Fruit fly (Drosophila melanogaster) whole organism, embryonic: ENCODE measurements around the gene RapGAP1.
A peak's percentile ranks its signal among the peaks of the same experiment; 100 is the strongest.

ENCODE experiments used
- Atf-2 ChIP-seq: fragments of 200-800 bp; sonication (Bioruptor generic); optimal IDR thresholded peaks from 2 replicates; lab custom pipeline; 2016; ENCODE audit warnings: missing biosample characterization, missing genetic modification characterization
- CG10462 ChIP-seq: fragments of 200-800 bp; sonication (Bioruptor generic); optimal IDR thresholded peaks from 2 replicates; lab custom pipeline; 2016; ENCODE audit warnings: missing biosample characterization, missing genetic modification characterization
- CG12391 ChIP-seq: fragments of 200-800 bp; sonication (Bioruptor generic); optimal IDR thresholded peaks from 3 replicates; lab custom pipeline; 2018; ENCODE audit warnings: missing biosample characterization, mild to moderate bottlenecking, missing genetic modification characterization, moderate library complexity
- CG12659 ChIP-seq: fragments of 200-800 bp; sonication (Bioruptor generic); optimal IDR thresholded peaks from 3 replicates; lab custom pipeline; 2017; ENCODE audit warnings: mild to moderate bottlenecking, missing biosample characterization, missing genetic modification reagents, missing genetic modification characterization
- CG13624 ChIP-seq: fragments of 200-800 bp; sonication (Bioruptor generic); optimal IDR thresholded peaks from 2 replicates; lab custom pipeline; 2016; ENCODE audit warnings: missing biosample characterization, missing genetic modification characterization
- CG14710 ChIP-seq: fragments of 200-800 bp; sonication (Bioruptor generic); optimal IDR thresholded peaks from 3 replicates; lab custom pipeline; 2019; ENCODE audit warnings: missing biosample characterization, mild to moderate bottlenecking, missing genetic modification characterization, moderate library complexity
- CG16779 ChIP-seq: fragments of 200-800 bp; sonication (Bioruptor generic); IDR thresholded peaks from 2 replicates; pipeline ENCODE4 v1.3.6; 2022; ENCODE audit warnings: missing biosample characterization, missing genetic modification characterization
- CG17385 ChIP-seq: fragments of 200-800 bp; sonication (Bioruptor generic); optimal IDR thresholded peaks from 3 replicates; lab custom pipeline; 2018; ENCODE audit warnings: missing biosample characterization, mild to moderate bottlenecking, missing genetic modification characterization
- CG18764 ChIP-seq: fragments of 200-800 bp; sonication (Bioruptor generic); optimal IDR thresholded peaks from 3 replicates; lab custom pipeline; 2016; ENCODE audit warnings: missing biosample characterization, missing genetic modification characterization
- CG30020 ChIP-seq: fragments of 200-800 bp; optimal IDR thresholded peaks from 2 replicates; lab custom pipeline; 2019; ENCODE audit warnings: missing biosample characterization, mild to moderate bottlenecking, missing genetic modification characterization, moderate library complexity
- CG32532 ChIP-seq: fragments of 200-800 bp; sonication (Bioruptor generic); IDR thresholded peaks from 2 replicates; pipeline ENCODE4 v1.3.6; 2022; ENCODE audit warnings: missing biosample characterization, missing genetic modification characterization
- CG4424 ChIP-seq: fragments of 200-800 bp; sonication (Bioruptor generic); optimal IDR thresholded peaks from 3 replicates; lab custom pipeline; 2016; ENCODE audit warnings: missing biosample characterization, missing genetic modification characterization
- CG4820 ChIP-seq: fragments of 200-800 bp; sonication (Bioruptor generic); optimal IDR thresholded peaks from 3 replicates; lab custom pipeline; 2016; ENCODE audit warnings: missing biosample characterization, missing genetic modification characterization
- CG7372 ChIP-seq: fragments of 200-800 bp; sonication (Bioruptor generic); IDR thresholded peaks from 2 replicates; pipeline ENCODE4 v1.3.6; 2022; ENCODE audit warnings: missing biosample characterization, missing genetic modification characterization
- CG8924 ChIP-seq: fragments of 200-800 bp; optimal IDR thresholded peaks from 3 replicates; lab custom pipeline; 2019; ENCODE audit warnings: missing biosample characterization, mild to moderate bottlenecking, missing genetic modification characterization, moderate library complexity
- Doc2 ChIP-seq: fragments of 200-800 bp; sonication (Bioruptor generic); IDR thresholded peaks from 2 replicates; pipeline ENCODE4 v1.3.6; 2022; ENCODE audit warnings: missing biosample characterization, missing genetic modification characterization
- Drgx ChIP-seq: fragments of 200-800 bp; sonication (Bioruptor generic); IDR thresholded peaks from 2 replicates; pipeline ENCODE4 v1.3.6; 2022; ENCODE audit warnings: missing biosample characterization, missing genetic modification characterization
- E2f1 ChIP-seq: fragments of 200-800 bp; sonication (Bioruptor generic); IDR thresholded peaks from 2 replicates; pipeline ENCODE4 v1.3.6; 2022; ENCODE audit warnings: missing biosample characterization, missing genetic modification characterization
- Ets65A ChIP-seq: fragments of 200-800 bp; sonication (Bioruptor generic); peaks from one replicate; lab custom pipeline; 2016; ENCODE audit warnings: missing biosample characterization, missing genetic modification characterization
- Usf ChIP-seq: fragments of 200-800 bp; sonication (Bioruptor generic); optimal IDR thresholded peaks from 2 replicates; lab custom pipeline; 2017; ENCODE audit warnings: missing genotype, missing biosample characterization, missing genetic modification characterization
- btn ChIP-seq: fragments of 200-800 bp; sonication (Bioruptor generic); optimal IDR thresholded peaks from 2 replicates; lab custom pipeline; 2016; ENCODE audit warnings: missing biosample characterization, missing genetic modification characterization
- dimm ChIP-seq: fragments of 200-800 bp; sonication (Bioruptor generic); IDR thresholded peaks from 2 replicates; pipeline ENCODE4 v1.3.6; 2022; ENCODE audit warnings: missing biosample characterization, missing genetic modification characterization
- hb ChIP-seq: fragments of 200-800 bp; sonication (Bioruptor generic); IDR thresholded peaks from 3 replicates; pipeline ENCODE4 v1.3.6; 2022; ENCODE audit warnings: missing biosample characterization, missing genetic modification characterization; ENCODE audit not compliant: partially characterized antibody
- phol ChIP-seq: fragments of 200-800 bp; sonication (Bioruptor generic); optimal IDR thresholded peaks from 3 replicates; lab custom pipeline; 2018; ENCODE audit warnings: missing biosample characterization, mild to moderate bottlenecking, missing genetic modification characterization, moderate library complexity
- pnt ChIP-seq: fragments of 200-800 bp; sonication (Bioruptor generic); optimal IDR thresholded peaks from 3 replicates; lab custom pipeline; 2016; ENCODE audit warnings: missing biosample characterization, missing genetic modification characterization
- prd ChIP-seq, 3 experiments: fragments of >200 bp in 2 of 3; fragments of 200-800 bp in 1 of 3; sonication (Bioruptor generic) in 1 of 3; optimal IDR thresholded peaks in 2 of 3; IDR thresholded peaks in 1 of 3; 2 replicates in 2 of 3; 3 replicates in 1 of 3; pipeline versions ENCODE4 v1.3.6 to Lab custom; 2017 to 2022; ENCODE audit warnings: missing biosample characterization in 1 of 3, missing genetic modification characterization in 1 of 3
- sd ChIP-seq: fragments of 200-800 bp; sonication (Bioruptor generic); optimal IDR thresholded peaks from 3 replicates; lab custom pipeline; 2018; ENCODE audit warnings: missing biosample characterization, mild to moderate bottlenecking, missing genetic modification characterization, moderate library complexity
- sens ChIP-seq: fragments of 200-800 bp; sonication (Bioruptor generic); peaks from one replicate; lab custom pipeline; 2016; ENCODE audit warnings: missing biosample characterization, missing genetic modification characterization
- sima ChIP-seq: fragments of 200-800 bp; sonication (Bioruptor generic); optimal IDR thresholded peaks from 2 replicates; lab custom pipeline; 2016; ENCODE audit warnings: missing biosample characterization, missing genetic modification characterization
- sisA ChIP-seq: fragments of 200-800 bp; sonication (Bioruptor generic); IDR thresholded peaks from 2 replicates; pipeline ENCODE4 v1.3.6; 2022; ENCODE audit warnings: missing biosample characterization, missing genetic modification characterization
- slbo ChIP-seq: fragments of 200-800 bp; sonication (Bioruptor generic); IDR thresholded peaks from 2 replicates; pipeline ENCODE4 v1.3.6; 2022; ENCODE audit warnings: missing biosample characterization, missing genetic modification characterization
- so ChIP-seq: fragments of 200-800 bp; sonication (Bioruptor generic); IDR thresholded peaks from 3 replicates; pipeline ENCODE4 v1.3.6; 2022; ENCODE audit warnings: missing biosample characterization, missing genetic modification characterization
- stwl ChIP-seq: fragments of 200-800 bp; sonication (Bioruptor generic); optimal IDR thresholded peaks from 3 replicates; lab custom pipeline; 2018; ENCODE audit warnings: missing biosample characterization, mild to moderate bottlenecking, missing genetic modification characterization, moderate library complexity
- tgo ChIP-seq: fragments of 200-800 bp; sonication (Bioruptor generic); IDR thresholded peaks from 3 replicates; pipeline ENCODE4 v1.3.6; 2022; ENCODE audit warnings: missing biosample characterization, missing genetic modification characterization
- tna ChIP-seq: fragments of 200-800 bp; sonication (Bioruptor generic); IDR thresholded peaks from 2 replicates; pipeline ENCODE4 v1.3.6; 2022; ENCODE audit warnings: missing biosample characterization, missing genetic modification characterization; ENCODE audit not compliant: partially characterized antibody
- trh ChIP-seq: fragments of 200-800 bp; sonication (Bioruptor generic); optimal IDR thresholded peaks from 2 replicates; lab custom pipeline; 2016; ENCODE audit warnings: missing biosample characterization, missing genetic modification characterization
- unc-4 ChIP-seq: fragments of 200-800 bp; sonication (Bioruptor generic); IDR thresholded peaks from 2 replicates; pipeline ENCODE4 v1.3.6; 2022; ENCODE audit warnings: missing biosample characterization, missing genetic modification characterization; ENCODE audit not compliant: partially characterized antibody
- vvl ChIP-seq: fragments of 200-800 bp; sonication (Bioruptor generic); IDR thresholded peaks from 2 replicates; pipeline ENCODE4 v1.3.6; 2022; ENCODE audit warnings: missing biosample characterization, missing genetic modification characterization
- zf30C ChIP-seq: fragments of 200-800 bp; sonication (Bioruptor generic); optimal IDR thresholded peaks from 3 replicates; lab custom pipeline; 2018; ENCODE audit warnings: missing biosample characterization, mild to moderate bottlenecking, missing genetic modification characterization
- zfh2 ChIP-seq: fragments of 200-800 bp; sonication (Bioruptor generic); optimal IDR thresholded peaks from 2 replicates; lab custom pipeline; 2016; ENCODE audit warnings: missing biosample characterization, missing genetic modification characterization

Gene RapGAP1

DNA sequence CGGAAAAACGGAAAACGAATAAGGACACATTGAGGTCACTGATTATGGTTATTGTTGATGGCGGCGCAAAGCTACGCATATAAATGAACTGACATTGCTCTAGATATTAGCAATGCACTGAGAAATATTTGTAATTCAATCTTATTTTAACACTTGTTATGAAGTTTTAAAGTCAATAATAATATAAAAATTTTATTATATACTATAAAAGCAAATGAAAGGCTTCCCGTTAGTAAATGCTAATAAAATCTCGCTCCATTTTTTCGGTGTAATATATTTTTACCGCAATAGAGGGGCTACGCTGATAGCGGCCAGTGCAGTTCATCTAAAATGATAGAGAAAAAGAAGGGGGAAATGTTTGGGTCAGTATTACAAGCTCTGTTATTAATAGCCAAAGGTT is 86.9 kb downstream of the RapGAP1 start (continued):
- TF ChIP-seq so (GFP tag; lab: Robert Waterston, UW): no peak; the same call in 1 of the 3 replicates
- TF ChIP-seq stwl (tag; lab: Kevin White, UChicago): no peak
- no peak for TF ChIP-seq pnt (GFP tag; lab: Kevin White, UChicago)
- TF ChIP-seq trh (GFP tag; lab: Kevin White, UChicago): no peak
- TF ChIP-seq CG4820: peak; percentile 38
- peak; percentile 57; the same call in 2 of the 3 replicates for TF ChIP-seq tgo (GFP tag; lab: Robert Waterston, UW)
- no peak for TF ChIP-seq hb (GFP tag; lab: Robert Waterston, UW)
- TF ChIP-seq CG12391: peak; percentile 62
- peak; percentile 57 for TF ChIP-seq Drgx (GFP tag; lab: Robert Waterston, UW)
- peak; percentile 24 for TF ChIP-seq CG14710 (tag; lab: Kevin White, UChicago)
- TF ChIP-seq btn (GFP tag; lab: Kevin White, UChicago): no peak
- TF ChIP-seq tna (GFP tag; lab: Robert Waterston, UW): no peak
- TF ChIP-seq CG10462: no peak
- peak; percentile 46; the same call in 1 of the 2 replicates for TF ChIP-seq CG32532 (GFP tag; lab: Robert Waterston, UW)
- TF ChIP-seq sima (GFP tag; lab: Kevin White, UChicago): no peak
- no peak for TF ChIP-seq Doc2
- TF ChIP-seq prd (optimal IDR thresholded peaks at IDR 0.05; lab: Kevin White, UChicago): no peak
- TF ChIP-seq prd (GFP tag; IDR thresholded peaks at IDR 0.05; lab: Robert Waterston, UW): peak; percentile 64; the same call in 2 of the 3 replicates
- TF ChIP-seq slbo: peak; percentile 47
- TF ChIP-seq CG4424 (GFP tag; lab: Kevin White, UChicago): peak; percentile 46
- peak; percentile 53 for TF ChIP-seq CG8924 (tag; lab: Kevin White, UChicago)
- TF ChIP-seq dimm: no peak
- no peak for TF ChIP-seq zf30C (GFP tag; lab: Kevin White, UChicago)

DNA sequence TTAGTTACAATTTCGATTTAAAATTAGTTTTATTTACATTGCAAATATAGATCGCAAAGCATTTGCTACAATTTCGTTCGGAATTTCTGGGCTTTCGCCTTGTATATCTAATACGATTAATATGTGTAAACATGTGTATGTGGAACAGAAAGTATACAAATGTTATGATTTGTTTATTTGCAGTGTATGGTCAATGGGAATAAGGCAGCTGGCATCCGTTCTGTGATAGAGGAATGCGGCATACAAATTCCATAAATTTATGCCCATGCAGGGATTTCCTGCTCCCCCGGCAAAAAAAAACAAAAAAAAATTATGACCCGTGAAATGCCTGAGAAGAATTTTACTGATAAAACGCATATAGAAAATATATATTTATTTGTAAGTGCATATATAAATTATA is 92.6 kb downstream of the RapGAP1 start:
- TF ChIP-seq Atf-2 (GFP tag; lab: Kevin White, UChicago): no peak
- TF ChIP-seq CG30020 (tag; lab: Kevin White, UChicago): no peak
- no peak for TF ChIP-seq CG17385 (GFP tag; lab: Kevin White, UChicago)
- TF ChIP-seq sens: peak; percentile 57
- TF ChIP-seq Usf (GFP tag; lab: Kevin White, UChicago): no peak
- TF ChIP-seq CG13624: no peak
- no peak for TF ChIP-seq E2f1 (GFP tag; lab: Robert Waterston, UW)
- peak; percentile 81 for TF ChIP-seq sd (tag; lab: Kevin White, UChicago)
- no peak for TF ChIP-seq CG18764
- TF ChIP-seq Ets65A (GFP tag; lab: Kevin White, UChicago): peak; percentile 69
- TF ChIP-seq sisA (GFP tag; lab: Robert Waterston, UW): no peak

DNA sequence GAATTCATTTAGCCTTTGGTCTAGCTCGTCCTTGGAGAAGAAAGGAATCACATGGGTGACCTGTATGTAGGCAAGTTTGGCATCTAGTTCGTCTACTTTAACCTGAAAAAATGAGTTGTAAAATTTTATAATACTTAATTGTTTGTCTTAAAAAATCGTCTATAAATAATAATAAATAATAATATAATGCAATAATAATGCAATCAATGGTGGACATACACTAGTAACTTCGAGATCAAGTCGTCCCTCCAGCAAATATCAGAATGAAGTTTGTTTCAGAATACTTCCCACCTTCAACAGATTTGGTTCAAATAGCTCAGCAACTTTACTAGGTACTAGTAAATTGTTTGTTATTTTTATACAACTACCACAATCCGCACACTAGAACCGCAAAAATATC is 104.4 kb downstream of the RapGAP1 start, which contains the start of gene CG6441:
Gene CG6441, plus strand, starts transcription at position 301 of the 400 bp plus-strand sequence.
- no peak for TF ChIP-seq unc-4 (GFP tag; lab: Robert Waterston, UW)
- no peak for TF ChIP-seq CG7372 (GFP tag; lab: Robert Waterston, UW)
- no peak for TF ChIP-seq CG12659 (GFP tag; lab: Kevin White, UChicago)
- no peak for TF ChIP-seq zfh2 (GFP tag; lab: Kevin White, UChicago)
- no peak for TF ChIP-seq CG16779 (GFP tag; lab: Robert Waterston, UW)
- TF ChIP-seq phol: no peak
- TF ChIP-seq vvl (GFP tag; lab: Robert Waterston, UW): no peak
- TF ChIP-seq sisA (GFP tag; lab: Robert Waterston, UW): no peak
